Worm (Caenorhabditis elegans) whole organism, mixed stage, embryonic: ENCODE data around the gene mel-28.

Experiments
- M03D4.4 ChIP-seq: sonication (generic microtip); optimal IDR thresholded peaks from 2 replicates; lab custom pipeline; 2017; ENCODE audit warnings: mild to moderate bottlenecking, missing genetic modification characterization, missing compliant biosample characterization
- bed-3 ChIP-seq: fragments of 200-800 bp; sonication (Bioruptor generic); optimal IDR thresholded peaks from 3 replicates; lab custom pipeline; 2018; ENCODE audit warnings: mild to moderate bottlenecking, missing genetic modification characterization, moderate library complexity, missing compliant biosample characterization
- blmp-1 ChIP-seq: fragments of 150-350 bp; optimal IDR thresholded peaks from 2 replicates; lab custom pipeline; 2014; ENCODE audit warnings: missing biosample characterization, missing genetic modification characterization
- ceh-39 ChIP-seq: fragments of 150-350 bp; optimal IDR thresholded peaks from 2 replicates; lab custom pipeline; 2014; ENCODE audit warnings: missing biosample characterization, missing genetic modification characterization
- ceh-43 ChIP-seq: fragments of 200-800 bp; sonication (Bioruptor generic); optimal IDR thresholded peaks from 2 replicates; lab custom pipeline; 2018; ENCODE audit warnings: mild to moderate bottlenecking, missing genetic modification characterization, moderate library complexity, missing compliant biosample characterization
- ceh-83 ChIP-seq: fragments of 200-800 bp; sonication (Bioruptor generic); optimal IDR thresholded peaks from 2 replicates; lab custom pipeline; 2018; ENCODE audit warnings: mild to moderate bottlenecking, missing genetic modification characterization, missing compliant biosample characterization
- ces-1 ChIP-seq: fragments of 150-350 bp; optimal IDR thresholded peaks from 2 replicates; lab custom pipeline; 2014; ENCODE audit warnings: missing biosample characterization, missing genetic modification reagents, missing genetic modification characterization
- cnd-1 ChIP-seq: fragments of 200-800 bp; sonication (Bioruptor generic); optimal IDR thresholded peaks from 2 replicates; lab custom pipeline; 2018; ENCODE audit warnings: mild to moderate bottlenecking, missing genetic modification characterization, missing compliant biosample characterization
- drap-1 ChIP-seq: fragments of 200-800 bp; sonication (Bioruptor generic); optimal IDR thresholded peaks from 3 replicates; lab custom pipeline; 2018; ENCODE audit warnings: mild to moderate bottlenecking, missing genetic modification characterization, missing compliant biosample characterization
- elt-1 ChIP-seq: sonication (generic microtip); optimal IDR thresholded peaks from 2 replicates; lab custom pipeline; 2017; ENCODE audit warnings: missing genetic modification characterization, mild to moderate bottlenecking, missing compliant biosample characterization, antibody characterized with exemption, moderate library complexity, borderline replicate concordance; ENCODE audit not compliant: insufficient read depth
- elt-3 ChIP-seq: fragments of 150-350 bp; optimal IDR thresholded peaks from 2 replicates; lab custom pipeline; 2014; ENCODE audit warnings: missing biosample characterization, missing genetic modification characterization
- flh-1 ChIP-seq: fragments of 200-800 bp; sonication (Bioruptor generic); optimal IDR thresholded peaks from 2 replicates; lab custom pipeline; 2018; ENCODE audit warnings: mild to moderate bottlenecking, missing genetic modification characterization, moderate library complexity, missing compliant biosample characterization
- ham-2 ChIP-seq: fragments of 200-800 bp; sonication (Bioruptor generic); optimal IDR thresholded peaks from 2 replicates; lab custom pipeline; 2018; ENCODE audit warnings: mild to moderate bottlenecking, missing genetic modification characterization, missing compliant biosample characterization
- hlh-1 ChIP-seq: fragments of 150-350 bp; optimal IDR thresholded peaks from 2 replicates; lab custom pipeline; 2014; ENCODE audit warnings: missing biosample characterization, missing genetic modification reagents, missing genetic modification characterization
- lin-13 ChIP-seq: fragments of 150-350 bp; optimal IDR thresholded peaks from 2 replicates; lab custom pipeline; 2014; ENCODE audit warnings: missing biosample characterization, missing genetic modification characterization
- lin-32 ChIP-seq: fragments of 200-800 bp; sonication (Bioruptor generic); optimal IDR thresholded peaks from 2 replicates; lab custom pipeline; 2018; ENCODE audit warnings: mild to moderate bottlenecking, missing genetic modification characterization, missing compliant biosample characterization
- lsy-2 ChIP-seq: fragments of 150-350 bp; optimal IDR thresholded peaks from 2 replicates; lab custom pipeline; 2014; ENCODE audit warnings: missing biosample characterization, missing genetic modification characterization
- mab-5 ChIP-seq: fragments of 150-350 bp; optimal IDR thresholded peaks from 2 replicates; lab custom pipeline; 2014; ENCODE audit warnings: missing biosample characterization, missing genetic modification characterization
- mep-1 ChIP-seq: fragments of 150-350 bp; optimal IDR thresholded peaks from 2 replicates; lab custom pipeline; 2017; ENCODE audit warnings: missing biosample characterization, missing genetic modification reagents, missing genetic modification characterization, inconsistent platforms
- mls-2 ChIP-seq: sonication (generic microtip); optimal IDR thresholded peaks from 2 replicates; lab custom pipeline; 2016; ENCODE audit warnings: mild to moderate bottlenecking, missing genetic modification characterization, moderate library complexity, missing compliant biosample characterization
- nhr-12 ChIP-seq: fragments of 150-350 bp; optimal IDR thresholded peaks from 2 replicates; lab custom pipeline; 2014; ENCODE audit warnings: missing biosample characterization, missing genetic modification characterization
- nhr-2 ChIP-seq: fragments of 150-350 bp; optimal IDR thresholded peaks from 2 replicates; lab custom pipeline; 2014; ENCODE audit warnings: missing biosample characterization, missing genetic modification characterization
- nhr-237 ChIP-seq: fragments of 150-350 bp; optimal IDR thresholded peaks from 2 replicates; lab custom pipeline; 2014; ENCODE audit warnings: missing biosample characterization, missing genetic modification characterization
- nhr-28 ChIP-seq: fragments of 150-350 bp; optimal IDR thresholded peaks from 2 replicates; lab custom pipeline; 2014; ENCODE audit warnings: missing biosample characterization, missing genetic modification characterization
- nhr-76 ChIP-seq: sonication (generic microtip); optimal IDR thresholded peaks from 2 replicates; lab custom pipeline; 2017; ENCODE audit warnings: missing biosample characterization, missing genetic modification characterization
- pha-4 ChIP-seq: fragments of 150-350 bp; optimal IDR thresholded peaks from 2 replicates; lab custom pipeline; 2018; ENCODE audit warnings: missing biosample characterization, missing genetic modification reagents, missing genetic modification characterization
- sem-2 ChIP-seq: fragments of 200-800 bp; sonication (Bioruptor generic); optimal IDR thresholded peaks from 2 replicates; lab custom pipeline; 2018; ENCODE audit warnings: mild to moderate bottlenecking, missing genetic modification characterization, missing compliant biosample characterization
- snpc-4 ChIP-seq: fragments of 150-350 bp; optimal IDR thresholded peaks from 2 replicates; lab custom pipeline; 2014; ENCODE audit warnings: missing biosample characterization, missing genetic modification characterization
- sptf-1 ChIP-seq: sonication (generic microtip); optimal IDR thresholded peaks from 2 replicates; lab custom pipeline; 2017; ENCODE audit warnings: mild to moderate bottlenecking, missing genetic modification characterization, moderate library complexity, missing compliant biosample characterization
- tbx-8 ChIP-seq: fragments of 200-800 bp; sonication (Bioruptor generic); optimal IDR thresholded peaks from 2 replicates; lab custom pipeline; 2018; ENCODE audit warnings: mild to moderate bottlenecking, missing genetic modification characterization, moderate library complexity, missing compliant biosample characterization
- unc-120 ChIP-seq: sonication (generic microtip); optimal IDR thresholded peaks from 2 replicates; lab custom pipeline; 2017; ENCODE audit warnings: missing genetic modification characterization, missing compliant biosample characterization; ENCODE audit not compliant: poor library complexity, severe bottlenecking
- unc-39 ChIP-seq: fragments of 150-350 bp; optimal IDR thresholded peaks from 2 replicates; lab custom pipeline; 2014; ENCODE audit warnings: missing biosample characterization, missing genetic modification characterization
- unc-62 ChIP-seq: fragments of 150-350 bp; optimal IDR thresholded peaks from 2 replicates; lab custom pipeline; 2014; ENCODE audit warnings: missing biosample characterization, missing genetic modification reagents, missing genetic modification characterization
- zip-8 ChIP-seq: fragments of 150-350 bp; optimal IDR thresholded peaks from 2 replicates; lab custom pipeline; 2014; ENCODE audit warnings: missing biosample characterization, missing genetic modification characterization
- ztf-11 ChIP-seq: fragments of 150-350 bp; optimal IDR thresholded peaks from 2 replicates; lab custom pipeline; 2014; ENCODE audit warnings: missing biosample characterization, missing genetic modification characterization

mel-28 gene

ce11 chrIII:4748666-4749065 is 37.2 kb upstream of the mel-28 start:
- TF ChIP-seq cnd-1 (tag; lab: Kevin White, UChicago) (no peak), nhr-2 (no peak), lsy-2 (tag; lab: Kevin White, UChicago) (no peak)

DNA sequence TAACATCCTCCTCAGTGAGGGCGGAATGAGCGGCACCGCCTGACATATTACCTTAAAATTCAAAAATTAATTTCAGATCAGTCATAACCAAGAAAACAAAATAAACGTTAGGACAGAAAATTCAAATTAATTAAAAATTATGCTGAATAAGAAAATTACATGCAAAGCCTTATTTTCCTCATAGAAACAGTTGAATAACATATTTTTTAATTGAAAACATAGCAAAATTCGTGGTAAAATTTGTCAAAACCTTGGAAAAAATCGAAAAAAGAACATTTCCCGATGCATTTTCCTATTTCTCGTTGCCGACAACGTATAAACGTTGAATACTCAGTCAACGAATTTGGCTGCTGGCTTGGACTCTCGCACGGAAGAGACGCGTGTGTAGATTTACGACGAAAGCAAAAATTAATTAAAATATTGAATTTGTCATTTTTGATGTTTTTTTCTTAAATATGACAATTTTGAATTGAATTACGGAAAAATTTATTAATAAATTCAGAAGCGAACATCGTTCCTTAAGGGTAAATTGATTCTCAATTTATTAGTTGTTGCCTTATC is 31.8 kb upstream of the mel-28 start, which contains the start of the genes rps-0 and rbg-3:
Gene rps-0, minus strand, starts transcription at position 51 of the 561 bp plus-strand sequence.
Gene rbg-3, plus strand, starts transcription at position 424 of the 561 bp plus-strand sequence.
- TF ChIP-seq mep-1 (tag; lab: Kevin White, UChicago), result peak; percentile 98
- TF ChIP-seq lsy-2 (tag; lab: Kevin White, UChicago), result peak; percentile 90
- TF ChIP-seq flh-1 (GFP tag; lab: Kevin White, UChicago), result no peak
- peak; percentile 79 for TF ChIP-seq lin-13 (tag; lab: Kevin White, UChicago)
- peak; percentile 17 for TF ChIP-seq elt-3 (tag; lab: Kevin White, UChicago)
- TF ChIP-seq drap-1 (GFP tag; lab: Kevin White, UChicago), result peak; percentile 43
- TF ChIP-seq ceh-39, result peak; percentile 86
- peak; percentile 56 for TF ChIP-seq mab-5 (tag; lab: Kevin White, UChicago)
- no peak for TF ChIP-seq nhr-12 (tag; lab: Kevin White, UChicago)
- peak; percentile 61 for TF ChIP-seq hlh-1 (tag; lab: Kevin White, UChicago)
- peak; percentile 65 for TF ChIP-seq unc-120
- no peak for TF ChIP-seq zip-8 (tag; lab: Kevin White, UChicago)
- peak; percentile 96 for TF ChIP-seq ces-1 (GFP tag; lab: Kevin White, UChicago)
- no peak for TF ChIP-seq nhr-28 (tag; lab: Kevin White, UChicago)
- TF ChIP-seq nhr-237, result peak; percentile 91
- TF ChIP-seq pha-4 (tag; lab: Kevin White, UChicago), result peak; percentile 81

ce11 chrIII:4756983-4757382 is 28.9 kb upstream of the mel-28 start, which contains the start of gene fbxl-2:
Gene fbxl-2, plus strand, starts transcription at chrIII:4757260.
- TF ChIP-seq elt-1 (no peak), zip-8 (tag; lab: Kevin White, UChicago) (no peak), lin-32 (GFP tag; lab: Kevin White, UChicago) (peak; percentile 72), bed-3 (GFP tag; lab: Kevin White, UChicago) (peak; percentile 41), ces-1 (GFP tag; lab: Kevin White, UChicago) (no peak), mab-5 (tag; lab: Kevin White, UChicago) (peak; percentile 50), nhr-28 (tag; lab: Kevin White, UChicago) (no peak), elt-3 (tag; lab: Kevin White, UChicago) (peak; percentile 71), sem-2 (GFP tag; lab: Kevin White, UChicago) (peak; percentile 46), sptf-1 (tag; lab: Kevin White, UChicago) (peak; percentile 89), hlh-1 (tag; lab: Kevin White, UChicago) (peak; percentile 34), nhr-12 (tag; lab: Kevin White, UChicago) (peak; percentile 63), ceh-83 (GFP tag; lab: Kevin White, UChicago) (peak; percentile 73), unc-120 (peak; percentile 51), blmp-1 (tag; lab: Kevin White, UChicago) (no peak), lsy-2 (tag; lab: Kevin White, UChicago) (peak; percentile 92), cnd-1 (tag; lab: Kevin White, UChicago) (peak; percentile 84), nhr-76 (tag; lab: Kevin White, UChicago) (no peak), drap-1 (GFP tag; lab: Kevin White, UChicago) (peak; percentile 80), unc-62 (GFP tag; lab: Kevin White, UChicago) (no peak), ham-2 (GFP tag; lab: Kevin White, UChicago) (peak; percentile 58), tbx-8 (GFP tag; lab: Kevin White, UChicago) (peak; percentile 47), ceh-43 (GFP tag; lab: Kevin White, UChicago) (peak; percentile 68), mls-2 (tag; lab: Kevin White, UChicago) (peak; percentile 77), lin-13 (tag; lab: Kevin White, UChicago) (peak; percentile 98), pha-4 (tag; lab: Kevin White, UChicago) (peak; percentile 94), nhr-237 (peak; percentile 94), unc-39 (tag; lab: Kevin White, UChicago) (no peak), ztf-11 (tag; lab: Kevin White, UChicago) (peak; percentile 73), M03D4.4 (tag; lab: Kevin White, UChicago) (peak; percentile 83), nhr-2 (peak; percentile 33), mep-1 (tag; lab: Kevin White, UChicago) (peak; percentile 95), snpc-4 (tag; lab: Kevin White, UChicago) (no peak), flh-1 (GFP tag; lab: Kevin White, UChicago) (peak; percentile 10), ceh-39 (peak; percentile 78)
